Fruit fly (Drosophila melanogaster) whole organism, wandering third instar larva: ENCODE measurements around the gene CG17118.
A peak's percentile ranks its signal among the peaks of the same experiment; 100 is the strongest.

ENCODE experiments used
- Abd-B ChIP-seq: fragments of >200 bp; optimal IDR thresholded peaks from 2 replicates; lab custom pipeline; 2017; ENCODE audit warnings: missing biosample characterization, missing genetic modification characterization
- CG32264 ChIP-seq: fragments of 200-800 bp; sonication (Bioruptor generic); optimal IDR thresholded peaks from 2 replicates; lab custom pipeline; 2016; ENCODE audit warnings: missing biosample characterization, missing genetic modification characterization
- CG9705 ChIP-seq: fragments of 200-800 bp; sonication (Bioruptor generic); optimal IDR thresholded peaks from 2 replicates; lab custom pipeline; 2018; ENCODE audit warnings: missing biosample characterization, mild to moderate bottlenecking, missing genetic modification characterization
- CrebA ChIP-seq: fragments of 200-800 bp; sonication (Bioruptor generic); optimal IDR thresholded peaks from 2 replicates; lab custom pipeline; 2016; ENCODE audit warnings: missing biosample characterization, mild to moderate bottlenecking, missing genetic modification characterization, borderline replicate concordance
- Dfd ChIP-seq: fragments of >200 bp; optimal IDR thresholded peaks from 2 replicates; lab custom pipeline; 2017; ENCODE audit warnings: missing biosample characterization, missing genetic modification characterization
- Dif ChIP-seq: fragments of 200-275, 200-300 bp; sonication (Bioruptor generic); optimal IDR thresholded peaks from 2 replicates; lab custom pipeline; 2018; ENCODE audit warnings: missing biosample characterization, missing genetic modification characterization; ENCODE audit not compliant: partially characterized antibody
- GATAd ChIP-seq: sonication (Bioruptor generic); optimal IDR thresholded peaks from 2 replicates; lab custom pipeline; 2016; ENCODE audit warnings: missing biosample characterization, missing genetic modification characterization
- HLH106 ChIP-seq: fragments of 200-800 bp; optimal IDR thresholded peaks from 3 replicates; lab custom pipeline; 2019; ENCODE audit warnings: missing biosample characterization, mild to moderate bottlenecking, missing genetic modification characterization, moderate library complexity
- Hnf4 ChIP-seq: fragments of 200-800 bp; sonication (Bioruptor generic); optimal IDR thresholded peaks from 2 replicates; lab custom pipeline; 2016; ENCODE audit warnings: missing biosample characterization, mild to moderate bottlenecking, missing genetic modification characterization
- Hr78 ChIP-seq: fragments of >200 bp; optimal IDR thresholded peaks from 2 replicates; lab custom pipeline; 2017; ENCODE audit warnings: missing biosample characterization, missing genetic modification characterization
- Hr83 ChIP-seq: fragments of 200-300 bp; sonication (Bioruptor generic); optimal IDR thresholded peaks from 2 replicates; lab custom pipeline; 2016; ENCODE audit warnings: missing biosample characterization, mild to moderate bottlenecking, missing genetic modification characterization, moderate library complexity; ENCODE audit not compliant: poor library complexity, severe bottlenecking
- Jra ChIP-seq: sonication (Bioruptor generic); optimal IDR thresholded peaks from 2 replicates; lab custom pipeline; 2016; ENCODE audit warnings: missing biosample characterization, missing genetic modification characterization
- Mio ChIP-seq: sonication (Bioruptor generic); optimal IDR thresholded peaks from 2 replicates; lab custom pipeline; 2016; ENCODE audit warnings: missing biosample characterization, missing genetic modification characterization
- Myc ChIP-seq: fragments of >200 bp; optimal IDR thresholded peaks from 2 replicates; lab custom pipeline; 2017
- N ChIP-seq: fragments of >200 bp; optimal IDR thresholded peaks from 2 replicates; lab custom pipeline; 2018; ENCODE audit warnings: missing biosample characterization, missing external identifiers, missing genetic modification characterization
- OdsH ChIP-seq: fragments of 200-800 bp; sonication (Bioruptor generic); optimal IDR thresholded peaks from 2 replicates; lab custom pipeline; 2016; ENCODE audit warnings: missing biosample characterization, mild to moderate bottlenecking, missing genetic modification characterization
- Rel ChIP-seq, 2 experiments: fragments of 200-800 bp; sonication (Bioruptor generic) in 1 of 2; optimal IDR thresholded peaks; 2 replicates in 1 of 2; 3 replicates in 1 of 2; lab custom pipeline; 2016 to 2019; ENCODE audit warnings: mild to moderate bottlenecking in 2 of 2, missing biosample characterization in 2 of 2, missing genetic modification characterization in 2 of 2, moderate library complexity in 1 of 2
- Sp1 ChIP-seq: fragments of 200-800 bp; sonication (Bioruptor generic); optimal IDR thresholded peaks from 3 replicates; lab custom pipeline; 2019; ENCODE audit warnings: missing biosample characterization, mild to moderate bottlenecking, missing genetic modification characterization, moderate library complexity
- Vsx2 ChIP-seq: fragments of 200-300, 225-300 bp; sonication (Bioruptor generic); optimal IDR thresholded peaks from 2 replicates; lab custom pipeline; 2018; ENCODE audit warnings: missing biosample characterization, missing genetic modification characterization; ENCODE audit not compliant: partially characterized antibody
- br ChIP-seq: fragments of 200-800 bp; sonication (Bioruptor generic); optimal IDR thresholded peaks from 2 replicates; lab custom pipeline; 2016; ENCODE audit warnings: missing biosample characterization, missing genetic modification characterization
- brk ChIP-seq: fragments of 200-800 bp; sonication (Bioruptor generic); optimal IDR thresholded peaks from 2 replicates; lab custom pipeline; 2016; ENCODE audit warnings: missing biosample characterization, mild to moderate bottlenecking, missing genetic modification characterization
- dl ChIP-seq, 2 experiments: fragments of 175-275, 200-275 bp in 1 of 2; fragments of 200-275 bp in 1 of 2; sonication (Bioruptor generic); optimal IDR thresholded peaks; lab custom pipeline; 2018; ENCODE audit warnings: mild to moderate bottlenecking in 2 of 2, missing biosample characterization in 2 of 2, missing genetic modification characterization in 2 of 2, moderate library complexity in 2 of 2; ENCODE audit not compliant: partially characterized antibody in 2 of 2, insufficient read depth in 1 of 2
- dmrt93B ChIP-seq: fragments of 200-800 bp; sonication (Bioruptor generic); optimal IDR thresholded peaks from 2 replicates; lab custom pipeline; 2018; ENCODE audit warnings: missing biosample characterization, mild to moderate bottlenecking, missing genetic modification characterization
- dsf ChIP-seq: sonication (Bioruptor generic); optimal IDR thresholded peaks from 2 replicates; lab custom pipeline; 2016; ENCODE audit warnings: missing biosample characterization, missing genetic modification characterization, borderline replicate concordance
- ey ChIP-seq: fragments of 200-800 bp; sonication (Bioruptor generic); optimal IDR thresholded peaks from 2 replicates; lab custom pipeline; 2016; ENCODE audit warnings: missing biosample characterization, missing genetic modification characterization
- foxo ChIP-seq, 2 experiments: fragments of 200-800 bp; sonication (Bioruptor generic); optimal IDR thresholded peaks; 2 replicates in 1 of 2; 3 replicates in 1 of 2; lab custom pipeline; 2016 to 2017; ENCODE audit warnings: missing biosample characterization in 2 of 2, missing genetic modification characterization in 2 of 2
- fru ChIP-seq: fragments of 200-800 bp; sonication (Bioruptor generic); optimal IDR thresholded peaks from 3 replicates; lab custom pipeline; 2016; ENCODE audit warnings: missing biosample characterization, mild to moderate bottlenecking, missing genetic modification characterization
- h ChIP-seq: fragments of 200-800 bp; sonication (Bioruptor generic); optimal IDR thresholded peaks from 3 replicates; lab custom pipeline; 2016; ENCODE audit warnings: missing biosample characterization, mild to moderate bottlenecking, missing genetic modification characterization
- jim ChIP-seq: fragments of 175-275, 200-325 bp; sonication (Bioruptor generic); optimal IDR thresholded peaks from 2 replicates; lab custom pipeline; 2016; ENCODE audit warnings: missing biosample characterization, mild to moderate bottlenecking, missing genetic modification characterization
- lola ChIP-seq: fragments of >200 bp; optimal IDR thresholded peaks from 2 replicates; lab custom pipeline; 2017; ENCODE audit warnings: missing biosample characterization, missing genetic modification characterization
- pan ChIP-seq: fragments of >200 bp; optimal IDR thresholded peaks from 2 replicates; lab custom pipeline; 2017
- psq ChIP-seq: fragments of 200-800 bp; sonication (Bioruptor generic); optimal IDR thresholded peaks from 3 replicates; lab custom pipeline; 2017; ENCODE audit warnings: missing biosample characterization, mild to moderate bottlenecking, missing genetic modification characterization, moderate library complexity
- rgr ChIP-seq: fragments of 200-800 bp; sonication (Bioruptor generic); optimal IDR thresholded peaks from 3 replicates; lab custom pipeline; 2016; ENCODE audit warnings: missing biosample characterization, mild to moderate bottlenecking, missing genetic modification characterization
- sage ChIP-seq: fragments of 200-800 bp; sonication (Bioruptor generic); optimal IDR thresholded peaks from 2 replicates; lab custom pipeline; 2016; ENCODE audit warnings: missing biosample characterization, mild to moderate bottlenecking, missing genetic modification characterization
- sv ChIP-seq: fragments of 200-800 bp; sonication (Bioruptor generic); optimal IDR thresholded peaks from 3 replicates; lab custom pipeline; 2016; ENCODE audit warnings: missing biosample characterization, missing genetic modification characterization
- tai ChIP-seq: sonication (Bioruptor generic); optimal IDR thresholded peaks from 2 replicates; lab custom pipeline; 2016; ENCODE audit warnings: missing biosample characterization, missing genetic modification characterization
- usp ChIP-seq: fragments of >200 bp; optimal IDR thresholded peaks from 2 replicates; lab custom pipeline; 2017; ENCODE audit warnings: missing biosample characterization, missing genetic modification characterization
- woc ChIP-seq: sonication (Bioruptor generic); optimal IDR thresholded peaks from 2 replicates; lab custom pipeline; 2016; ENCODE audit warnings: missing biosample characterization, mild to moderate bottlenecking, missing genetic modification characterization

CG17118 gene

DNA sequence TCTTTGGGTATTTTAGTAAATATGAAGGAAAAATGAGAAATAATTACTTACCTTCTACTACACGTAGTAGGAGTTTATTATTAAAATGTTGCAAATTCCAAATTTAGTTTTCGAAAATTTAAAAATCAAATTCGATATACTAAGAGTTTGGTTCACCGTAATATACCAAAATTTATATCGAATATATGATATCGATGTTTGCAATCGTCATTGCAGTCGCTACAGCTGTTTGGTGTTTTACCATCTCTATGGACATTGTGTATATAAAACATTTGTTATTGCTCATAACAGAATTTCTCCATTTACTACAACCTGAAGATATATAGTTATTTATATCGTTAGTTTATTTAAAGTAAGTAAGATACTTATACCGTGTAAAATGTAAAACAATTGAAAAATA lies 1.3 kb upstream of the CG17118 start, which contains the start of gene CG6443:
Gene CG6443 (plus strand): TSS at position 228 of the 400 bp plus-strand sequence.
- TF ChIP-seq lola (GFP tag; lab: Kevin White, UChicago) (no peak), sage (peak; percentile 50), pan (lab: Kevin White, UChicago) (no peak), GATAd (GFP tag; lab: Kevin White, UChicago) (no peak), Dfd (GFP tag; lab: Kevin White, UChicago) (no peak), foxo (GFP tag; optimal IDR thresholded peaks at IDR 0.05; lab: Kevin White, UChicago) (no peak), brk (no peak), Dif (GFP tag; lab: Kevin White, UChicago) (no peak)

- TF ChIP-seq Hr78 (GFP tag; lab: Kevin White, UChicago), result no peak
- no peak for TF ChIP-seq jim (GFP tag; lab: Kevin White, UChicago)
- TF ChIP-seq woc (GFP tag; lab: Kevin White, UChicago), result no peak
- TF ChIP-seq sv (GFP tag; lab: Kevin White, UChicago), result no peak
- TF ChIP-seq pan (lab: Kevin White, UChicago), result no peak
- TF ChIP-seq Rel (GFP tag; optimal IDR thresholded peaks at IDR 0.05; lab: Kevin White, UChicago), result no peak
- peak; percentile 75 for TF ChIP-seq Rel (tag; optimal IDR thresholded peaks at IDR 0.05; lab: Kevin White, UChicago)
- TF ChIP-seq CG32264 (GFP tag; lab: Kevin White, UChicago), result no peak
- no peak for TF ChIP-seq Sp1 (GFP tag; lab: Kevin White, UChicago)
- TF ChIP-seq Dfd (GFP tag; lab: Kevin White, UChicago), result no peak
- TF ChIP-seq fru, result peak; percentile 32
- peak; percentile 55 for TF ChIP-seq ey (GFP tag; lab: Kevin White, UChicago)
- TF ChIP-seq tai (GFP tag; lab: Kevin White, UChicago), result no peak
- no peak for TF ChIP-seq usp (GFP tag; lab: Kevin White, UChicago)
- no peak for TF ChIP-seq Jra (GFP tag; lab: Kevin White, UChicago)
- TF ChIP-seq HLH106 (tag; lab: Kevin White, UChicago), result peak; percentile 58
- TF ChIP-seq br (GFP tag; lab: Kevin White, UChicago), result peak; percentile 21
- TF ChIP-seq Hr83 (GFP tag; lab: Kevin White, UChicago), result no peak
- TF ChIP-seq brk, result no peak
- TF ChIP-seq CG9705 (GFP tag; lab: Kevin White, UChicago), result peak; percentile 30
- TF ChIP-seq Hnf4 (GFP tag; lab: Kevin White, UChicago), result no peak
- no peak for TF ChIP-seq CrebA
- peak; percentile 37 for TF ChIP-seq OdsH (GFP tag; lab: Kevin White, UChicago)
- TF ChIP-seq N, result no peak
- TF ChIP-seq Mio (GFP tag; lab: Kevin White, UChicago), result no peak
- TF ChIP-seq dmrt93B (GFP tag; lab: Kevin White, UChicago), result no peak
- peak; percentile 30 for TF ChIP-seq psq (GFP tag; lab: Kevin White, UChicago)
- TF ChIP-seq sage, result no peak
- TF ChIP-seq Vsx2, result no peak
- TF ChIP-seq Abd-B (GFP tag; lab: Kevin White, UChicago), result no peak
- no peak for TF ChIP-seq rgr
- TF ChIP-seq Dif (GFP tag; lab: Kevin White, UChicago), result no peak
- peak; percentile 15 for TF ChIP-seq GATAd (GFP tag; lab: Kevin White, UChicago)
- TF ChIP-seq dl (GFP tag; optimal IDR thresholded peaks at IDR 0.05; lab: Kevin White, UChicago; ENCODE audit: insufficient read depth in 1 of 2, partially characterized antibody in 2 of 2), result no peak
- no peak for TF ChIP-seq lola (GFP tag; lab: Kevin White, UChicago)
- TF ChIP-seq foxo (GFP tag; optimal IDR thresholded peaks at IDR 0.05; lab: Kevin White, UChicago), result no peak
- no peak for TF ChIP-seq Myc
- TF ChIP-seq dsf (GFP tag; lab: Kevin White, UChicago), result no peak
- peak; percentile 65 for TF ChIP-seq h (GFP tag; lab: Kevin White, UChicago)
These were observed 2.3 kb downstream of the CG17118 start, which contains the start of the genes EMC3 and Dpy-30L1 for dm6 chr2L:10732343-10732808. TSS of gene EMC3 (minus strand) at chr2L:10732423. TSS of gene Dpy-30L1 (plus strand) at chr2L:10732653.
